Fruit fly (Drosophila melanogaster): ENCODE measurements around the gene lectin-37Db.

lectin-37Db gene

dm6 chr2L:19429731-19430130, 10.9 kb downstream of the lectin-37Db start:
- TF ChIP-seq EcR (GFP tag; optimal IDR thresholded peaks at IDR 0.05) (no peak), CG8478 (optimal IDR thresholded peaks at IDR 0.05) (no peak), usp (GFP tag; optimal IDR thresholded peaks at IDR 0.05) (no peak), Dll (optimal IDR thresholded peaks at IDR 0.05) (no peak), psq (optimal IDR thresholded peaks at IDR 0.05) (no peak), pan (optimal IDR thresholded peaks at IDR 0.05) (no peak)

- no peak for TF ChIP-seq pan (optimal IDR thresholded peaks at IDR 0.05)
- no peak for TF ChIP-seq Dll (optimal IDR thresholded peaks at IDR 0.05)
- TF ChIP-seq usp (GFP tag; optimal IDR thresholded peaks at IDR 0.05) = no peak
- no peak for TF ChIP-seq CG8478 (optimal IDR thresholded peaks at IDR 0.05)
- TF ChIP-seq psq (optimal IDR thresholded peaks at IDR 0.05) = no peak
- no peak for TF ChIP-seq EcR (GFP tag; optimal IDR thresholded peaks at IDR 0.05)
Measured at dm6 chr2L:19430343-19430742, 11.5 kb downstream of the lectin-37Db start, which contains the start of gene RtcB. TSS of gene RtcB (plus strand) at chr2L:19430643.

- no peak for TF ChIP-seq pan (optimal IDR thresholded peaks at IDR 0.05)
- no peak for TF ChIP-seq Dll (optimal IDR thresholded peaks at IDR 0.05)
- no peak for TF ChIP-seq EcR (GFP tag; optimal IDR thresholded peaks at IDR 0.05)
- TF ChIP-seq usp (GFP tag; optimal IDR thresholded peaks at IDR 0.05) = no peak
- TF ChIP-seq CG8478 (optimal IDR thresholded peaks at IDR 0.05) = no peak
- no peak for TF ChIP-seq psq (optimal IDR thresholded peaks at IDR 0.05)
Measured at dm6 chr2L:19432424-19433015, 13.6 kb downstream of the lectin-37Db start, which contains the start of gene Rab9. TSS of gene Rab9 (plus strand) at chr2L:19432574.

DNA sequence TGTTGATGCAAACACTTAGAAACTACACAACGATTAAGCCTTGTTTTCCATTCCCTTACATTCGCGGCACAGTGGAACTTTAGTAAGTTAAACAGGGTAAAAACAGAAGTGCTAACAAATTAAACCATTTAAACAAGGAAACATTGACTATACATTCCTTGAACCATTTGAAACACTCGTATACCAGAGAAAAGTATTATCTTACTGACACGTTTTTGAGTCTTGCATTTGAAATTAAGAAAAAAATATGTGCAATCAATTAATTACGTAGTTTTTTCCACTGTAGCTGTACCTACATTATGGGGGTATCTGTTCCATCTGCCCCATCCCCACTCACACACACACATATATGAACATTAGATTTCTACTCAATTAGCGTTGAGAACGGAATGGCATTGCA, 14.4 kb downstream of the lectin-37Db start:
- no peak for TF ChIP-seq usp (GFP tag; optimal IDR thresholded peaks at IDR 0.05)
- no peak for TF ChIP-seq CG8478 (optimal IDR thresholded peaks at IDR 0.05)
- no peak for TF ChIP-seq Dll (optimal IDR thresholded peaks at IDR 0.05)
- no peak for TF ChIP-seq EcR (GFP tag; optimal IDR thresholded peaks at IDR 0.05)
- TF ChIP-seq pan (optimal IDR thresholded peaks at IDR 0.05) = no peak
- TF ChIP-seq psq (optimal IDR thresholded peaks at IDR 0.05) = no peak

DNA sequence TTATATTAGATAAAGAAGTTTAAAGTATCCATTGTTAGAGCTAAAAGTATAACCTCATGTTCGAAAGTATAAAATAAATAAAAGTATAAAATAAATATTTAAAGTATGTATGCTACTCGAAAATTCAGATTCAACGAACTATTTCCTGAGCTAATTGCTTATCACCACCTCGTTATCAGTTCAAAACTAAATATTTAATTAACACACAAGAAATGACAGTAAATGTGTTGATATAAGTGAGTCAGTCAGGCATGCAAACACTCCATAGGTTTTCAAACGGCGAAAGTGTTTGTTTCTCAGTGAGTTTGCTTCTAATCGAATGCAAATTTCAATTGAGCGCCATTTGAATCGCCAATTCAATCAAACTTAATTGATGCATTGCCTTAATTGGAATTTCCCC, 15.4 kb downstream of the lectin-37Db start:
- TF ChIP-seq EcR (GFP tag; optimal IDR thresholded peaks at IDR 0.05) = no peak
- no peak for TF ChIP-seq psq (optimal IDR thresholded peaks at IDR 0.05)
- no peak for TF ChIP-seq Dll (optimal IDR thresholded peaks at IDR 0.05)
- no peak for TF ChIP-seq CG8478 (optimal IDR thresholded peaks at IDR 0.05)
- no peak for TF ChIP-seq pan (optimal IDR thresholded peaks at IDR 0.05)
- TF ChIP-seq usp (GFP tag; optimal IDR thresholded peaks at IDR 0.05) = no peak

DNA sequence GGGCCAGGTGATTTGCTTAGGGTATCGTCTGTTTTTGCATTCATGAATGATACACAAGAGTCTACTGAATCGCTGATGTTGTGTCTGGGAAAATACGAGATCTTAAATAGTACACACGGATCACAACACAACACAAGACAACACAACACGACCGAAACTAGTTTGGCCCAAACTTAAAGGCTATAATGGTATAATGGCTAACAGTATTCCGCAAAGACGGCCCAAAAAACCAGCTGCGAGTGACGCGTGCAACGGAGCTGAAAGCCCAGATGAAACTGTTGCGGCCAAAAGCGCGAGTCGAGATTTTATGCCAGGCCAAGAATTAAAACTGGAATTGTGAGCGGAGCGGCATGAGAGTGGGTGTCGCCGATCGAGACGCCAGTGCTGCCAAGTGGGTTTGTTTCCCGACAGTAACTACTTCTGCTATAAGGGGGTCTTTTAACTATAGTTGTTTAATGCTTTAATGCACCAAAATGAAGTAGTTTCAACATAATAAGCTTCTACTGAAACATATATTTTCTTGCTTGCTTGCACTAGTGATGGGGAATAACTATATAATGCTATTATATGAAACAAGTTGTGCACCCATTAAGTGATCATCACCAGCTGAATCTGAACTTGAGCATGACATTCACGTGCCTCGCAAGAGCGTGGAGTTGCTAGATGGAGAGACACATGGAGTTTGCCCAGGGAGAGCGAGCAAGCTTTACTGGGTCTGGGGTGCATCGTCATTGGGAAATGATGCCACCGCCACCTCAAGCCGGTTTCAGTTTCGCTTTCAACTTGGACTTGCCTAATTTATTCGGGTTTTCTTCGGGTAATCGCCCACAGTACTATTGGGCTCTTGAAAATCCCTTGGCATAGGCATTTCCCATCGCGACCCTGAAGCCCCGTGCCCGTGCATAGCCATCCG, 20.1 kb downstream of the lectin-37Db start:
- TF ChIP-seq Dll (optimal IDR thresholded peaks at IDR 0.05) = no peak
- no peak for TF ChIP-seq usp (GFP tag; optimal IDR thresholded peaks at IDR 0.05)
- TF ChIP-seq pan (optimal IDR thresholded peaks at IDR 0.05) = no peak
- TF ChIP-seq CG8478 (optimal IDR thresholded peaks at IDR 0.05) = no peak
- no peak for TF ChIP-seq EcR (GFP tag; optimal IDR thresholded peaks at IDR 0.05)
- TF ChIP-seq psq (optimal IDR thresholded peaks at IDR 0.05) = no peak

dm6 chr2L:19439598-19440230, 20.8 kb downstream of the lectin-37Db start:
- no peak for TF ChIP-seq Dll (optimal IDR thresholded peaks at IDR 0.05)
- no peak for TF ChIP-seq psq (optimal IDR thresholded peaks at IDR 0.05)
- TF ChIP-seq CG8478 (optimal IDR thresholded peaks at IDR 0.05) = no peak
- TF ChIP-seq pan (optimal IDR thresholded peaks at IDR 0.05) = no peak

- no peak for TF ChIP-seq Dll (optimal IDR thresholded peaks at IDR 0.05)
- no peak for TF ChIP-seq usp (GFP tag; optimal IDR thresholded peaks at IDR 0.05)
- no peak for TF ChIP-seq pan (optimal IDR thresholded peaks at IDR 0.05)
- no peak for TF ChIP-seq psq (optimal IDR thresholded peaks at IDR 0.05)
- TF ChIP-seq CG8478 (optimal IDR thresholded peaks at IDR 0.05) = no peak
- TF ChIP-seq EcR (GFP tag; optimal IDR thresholded peaks at IDR 0.05) = no peak
Measured at dm6 chr2L:19440285-19440684, 21.4 kb downstream of the lectin-37Db start.

- TF ChIP-seq pan (optimal IDR thresholded peaks at IDR 0.05) (no peak), EcR (GFP tag; optimal IDR thresholded peaks at IDR 0.05) (peak in 1 of 2 experiments; percentile 75)
Measured at dm6 chr2L:19440732-19441131, 21.9 kb downstream of the lectin-37Db start.

DNA sequence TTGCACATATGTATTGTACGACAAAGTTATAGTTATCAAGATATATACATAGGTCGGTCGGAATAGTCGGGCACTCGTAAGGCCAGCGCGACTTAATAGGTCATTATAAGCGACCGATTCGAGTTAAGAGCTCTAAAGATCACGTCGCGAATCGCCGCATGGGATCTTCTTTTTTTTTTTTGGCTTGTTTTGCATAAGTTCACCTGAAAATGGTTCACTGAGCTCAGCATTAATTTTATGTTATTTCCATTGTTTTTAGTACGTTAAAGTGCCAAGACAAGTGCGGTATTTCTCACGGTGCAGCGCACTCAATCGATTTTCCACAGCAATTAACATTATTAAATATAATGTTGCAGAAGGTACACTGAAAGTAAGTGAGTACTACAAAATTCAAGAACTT, 22.5 kb downstream of the lectin-37Db start:
- no peak for TF ChIP-seq psq (optimal IDR thresholded peaks at IDR 0.05)

DNA sequence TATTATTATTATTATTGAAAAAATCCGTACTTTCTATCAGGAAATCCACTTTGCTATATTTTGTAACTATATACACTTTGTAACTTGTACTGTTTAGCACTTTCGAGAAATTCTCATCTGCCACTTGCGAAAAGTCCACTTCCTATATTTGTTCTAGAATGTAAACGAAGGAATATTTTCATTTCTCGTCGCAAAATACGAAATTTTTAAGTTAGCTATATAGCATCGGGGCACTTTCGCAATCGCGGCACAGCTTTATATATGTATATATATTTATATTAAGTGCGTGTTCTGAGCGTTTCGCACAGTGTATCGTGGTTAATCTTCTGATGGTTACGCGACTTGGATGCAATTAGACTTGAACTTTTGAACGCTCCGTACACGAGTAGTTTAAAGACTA, 22.9 kb downstream of the lectin-37Db start, which contains the start of gene RanGAP:
TSS of gene RanGAP (plus strand) at position 169 of the 400 bp plus-strand sequence.
- no peak for TF ChIP-seq psq (optimal IDR thresholded peaks at IDR 0.05)
- no peak for TF ChIP-seq Dll (optimal IDR thresholded peaks at IDR 0.05)
- TF ChIP-seq pan (optimal IDR thresholded peaks at IDR 0.05) = no peak
- TF ChIP-seq usp (GFP tag; optimal IDR thresholded peaks at IDR 0.05) = no peak
- no peak for TF ChIP-seq CG8478 (optimal IDR thresholded peaks at IDR 0.05)
- TF ChIP-seq EcR (GFP tag; optimal IDR thresholded peaks at IDR 0.05) = no peak

DNA sequence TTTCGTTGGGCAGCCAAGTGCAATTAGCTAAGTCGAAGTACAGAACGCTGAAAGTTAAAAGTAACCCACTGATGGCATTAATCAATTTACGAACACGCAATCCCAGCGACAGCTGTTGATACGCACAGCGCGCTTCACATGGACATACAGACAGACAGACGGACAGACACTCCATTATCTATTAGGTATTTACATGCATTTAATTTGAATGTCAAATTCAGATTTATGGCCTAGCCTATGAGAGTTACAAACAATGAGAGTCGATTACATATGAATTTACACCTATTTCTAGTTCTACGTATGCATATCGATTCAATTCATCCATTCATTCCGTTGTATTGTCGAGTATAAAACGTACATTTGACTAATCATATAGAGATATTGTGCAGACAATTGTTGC, 23.8 kb downstream of the lectin-37Db start, which contains the start of gene CG10237:
TSS of gene CG10237 (minus strand) at position 101 of the 400 bp plus-strand sequence.
- no peak for TF ChIP-seq EcR (GFP tag; optimal IDR thresholded peaks at IDR 0.05)
- TF ChIP-seq usp (GFP tag; optimal IDR thresholded peaks at IDR 0.05) = no peak
- no peak for TF ChIP-seq psq (optimal IDR thresholded peaks at IDR 0.05)
- no peak for TF ChIP-seq pan (optimal IDR thresholded peaks at IDR 0.05)
- TF ChIP-seq Dll (optimal IDR thresholded peaks at IDR 0.05) = no peak
- TF ChIP-seq CG8478 (optimal IDR thresholded peaks at IDR 0.05) = no peak
